Worm (Caenorhabditis elegans): ENCODE data around the gene tag-325.
"Not testable (repeated sequence)": the region's sequence is repeated elsewhere in the genome, so short reads cannot be mapped to it uniquely, and the experiment has no call there.

tag-325 gene

ce11 chrIII:4766842-4767241 is 29.8 kb upstream of the tag-325 start:
- TF ChIP-seq sea-1 (GFP tag; conservative IDR thresholded peaks at IDR 0.05) (no peak), ets-7 (tag; optimal IDR thresholded peaks at IDR 0.05) (no peak), hmg-4 (GFP tag; optimal IDR thresholded peaks at IDR 0.05) (no peak), ceh-13 (GFP tag; optimal IDR thresholded peaks at IDR 0.05) (no peak), pes-1 (GFP tag; IDR thresholded peaks at IDR 0.05) (no peak), flt-1 (GFP tag; IDR thresholded peaks at IDR 0.05) (no peak), tra-4 (tag; optimal IDR thresholded peaks at IDR 0.05) (no peak), B0310.2 (tag; optimal IDR thresholded peaks at IDR 0.05) (no peak), tbx-37 (GFP tag; conservative IDR thresholded peaks at IDR 0.05) (no peak)

DNA sequence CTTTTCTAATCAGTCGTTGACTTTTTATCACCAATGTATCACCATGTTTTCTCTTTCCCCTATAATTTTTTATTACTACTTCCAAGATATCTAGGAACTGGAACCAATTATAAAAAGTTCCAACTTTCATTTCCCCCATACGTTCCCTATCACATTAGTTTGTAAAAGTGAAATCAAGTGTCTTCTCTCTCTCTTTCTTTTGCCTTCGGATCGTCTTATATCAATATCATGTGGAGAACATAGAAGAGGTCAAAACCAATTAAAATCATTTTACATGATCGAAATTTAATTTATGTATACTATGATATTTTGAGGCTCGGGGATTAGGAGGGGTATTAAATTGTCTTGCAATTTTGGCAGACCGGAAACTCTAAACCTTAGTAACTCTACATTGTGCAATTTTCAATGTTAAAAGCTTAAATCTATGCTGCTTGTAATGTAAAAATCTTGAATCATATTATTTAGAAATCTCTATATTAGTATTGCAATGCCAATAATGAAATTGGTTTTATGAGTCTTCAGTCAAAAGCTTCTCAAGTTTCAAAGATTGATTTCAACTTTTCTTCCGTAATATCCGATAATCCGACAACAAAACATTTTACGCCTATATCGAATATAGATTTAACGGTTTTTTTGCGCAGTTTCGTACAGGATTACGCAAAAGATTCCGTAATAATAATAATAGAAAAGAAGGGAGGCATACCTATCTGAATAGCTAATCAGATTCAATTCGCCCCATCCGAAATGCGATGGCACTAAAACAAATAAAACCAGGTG is 28.6 kb upstream of the tag-325 start:
- TF ChIP-seq hmg-4 (GFP tag; optimal IDR thresholded peaks at IDR 0.05) (no peak), hmbx-1 (tag; optimal IDR thresholded peaks at IDR 0.05) (no peak), tra-4 (tag; optimal IDR thresholded peaks at IDR 0.05) (no peak), F13C5.2 (tag; optimal IDR thresholded peaks at IDR 0.05) (no peak)

DNA sequence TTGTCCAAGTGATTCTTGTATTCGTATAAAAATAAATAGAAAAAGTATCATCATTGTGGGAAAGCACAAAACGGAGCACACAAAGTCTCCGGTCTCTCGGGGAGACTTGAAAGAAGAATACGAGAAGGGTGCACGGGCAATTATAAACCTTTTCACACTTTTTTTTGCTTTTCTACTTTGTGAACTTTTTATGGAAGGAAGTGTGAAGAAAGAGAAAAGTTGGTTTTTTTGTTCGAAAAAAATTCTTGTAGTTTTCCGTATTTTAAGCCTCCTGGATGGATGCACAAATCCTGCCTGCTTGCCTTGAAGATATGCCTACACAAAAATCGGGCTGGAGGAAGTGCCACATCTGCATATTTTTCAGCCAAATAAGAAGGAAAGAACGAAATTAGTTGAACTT is 18.6 kb upstream of the tag-325 start, which contains the start of gene B0393.7:
B0393.7 (minus strand) TSS at position 101 of the 400 bp plus-strand sequence.
- TF ChIP-seq hmbx-1 (tag; optimal IDR thresholded peaks at IDR 0.05), result no peak
- no peak for TF ChIP-seq ets-7 (tag; optimal IDR thresholded peaks at IDR 0.05)
- TF ChIP-seq flt-1 (GFP tag; IDR thresholded peaks at IDR 0.05), result no peak
- TF ChIP-seq F13C5.2 (tag; optimal IDR thresholded peaks at IDR 0.05), result no peak
- no peak for TF ChIP-seq ama-1 (optimal IDR thresholded peaks at IDR 0.05)
- TF ChIP-seq scrt-1 (GFP tag; IDR thresholded peaks at IDR 0.05), result no peak
- no peak for TF ChIP-seq sea-1 (GFP tag; conservative IDR thresholded peaks at IDR 0.05)

DNA sequence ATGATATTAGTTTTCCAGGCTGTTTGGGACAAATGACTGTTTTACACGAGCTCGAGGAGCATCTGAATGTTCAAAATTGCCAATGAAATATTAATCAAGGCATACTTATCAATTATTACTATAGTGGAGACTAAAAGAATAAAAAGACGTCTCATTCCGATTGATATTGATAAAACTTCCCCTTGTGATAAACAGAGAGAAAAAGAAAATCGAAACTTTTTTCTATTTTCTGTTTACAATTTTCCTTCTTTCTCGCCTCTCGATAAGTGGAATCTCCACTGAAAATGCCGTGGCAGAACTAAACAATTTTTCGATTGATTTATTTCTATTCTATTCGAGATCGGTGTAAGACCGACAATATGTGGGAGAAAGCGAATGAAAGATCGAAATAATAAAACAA is 16.8 kb upstream of the tag-325 start, which contains the start of gene B0393.9:
B0393.9 (minus strand) TSS at position 303 of the 400 bp plus-strand sequence.
- TF ChIP-seq aly-1 (tag; optimal IDR thresholded peaks at IDR 0.05) (no peak), F13C5.2 (tag; optimal IDR thresholded peaks at IDR 0.05) (no peak), scrt-1 (GFP tag; IDR thresholded peaks at IDR 0.05) (no peak), hnd-1 (tag; optimal IDR thresholded peaks at IDR 0.05) (no peak), hmg-4 (GFP tag; optimal IDR thresholded peaks at IDR 0.05) (no peak), flt-1 (GFP tag; IDR thresholded peaks at IDR 0.05) (no peak), ceh-13 (GFP tag; optimal IDR thresholded peaks at IDR 0.05) (no peak), ets-7 (tag; optimal IDR thresholded peaks at IDR 0.05) (no peak), sea-1 (GFP tag; conservative IDR thresholded peaks at IDR 0.05) (no peak), hmbx-1 (tag; optimal IDR thresholded peaks at IDR 0.05) (no peak), B0310.2 (tag; optimal IDR thresholded peaks at IDR 0.05) (no peak)

DNA sequence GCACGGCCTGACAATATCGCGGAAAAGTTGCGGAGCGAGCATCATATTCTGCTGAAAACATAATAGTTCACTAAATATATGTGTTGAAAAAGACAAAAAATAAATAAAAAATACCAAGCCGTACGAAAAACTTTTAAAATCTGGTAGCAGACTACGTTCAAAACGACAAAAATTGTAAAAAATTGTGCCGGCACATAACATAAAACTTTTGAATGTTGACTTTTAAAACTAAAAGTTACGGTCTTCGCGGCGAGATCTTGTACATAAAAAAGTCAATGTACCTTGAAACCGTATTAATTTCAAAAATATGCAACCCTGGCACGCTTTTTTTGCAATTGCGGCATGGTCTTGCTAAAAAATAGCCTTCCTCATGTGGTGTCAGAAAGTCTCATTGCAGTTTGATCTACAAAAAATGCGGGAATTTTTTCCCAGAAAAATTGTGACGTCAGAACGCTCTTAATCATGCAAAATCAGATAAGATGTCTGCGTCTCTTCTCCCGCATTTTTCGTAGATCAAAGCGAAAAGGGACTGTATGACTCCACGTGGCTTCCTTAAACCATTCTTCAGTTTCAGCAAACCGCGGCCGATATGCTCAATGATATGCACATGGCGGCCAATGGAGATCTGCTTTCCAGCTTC is 14.6 kb upstream of the tag-325 start, which contains the start of the genes gex-5 and C38D4.10:
gex-5 (minus strand) TSS at position 51 of the 640 bp plus-strand sequence.
C38D4.10 (plus strand) TSS at position 590 of the 640 bp plus-strand sequence.
- not testable (repeated sequence) for TF ChIP-seq aly-1 (tag; optimal IDR thresholded peaks at IDR 0.05); ama-1 (optimal IDR thresholded peaks at IDR 0.05); flt-1 (GFP tag; IDR thresholded peaks at IDR 0.05)

DNA sequence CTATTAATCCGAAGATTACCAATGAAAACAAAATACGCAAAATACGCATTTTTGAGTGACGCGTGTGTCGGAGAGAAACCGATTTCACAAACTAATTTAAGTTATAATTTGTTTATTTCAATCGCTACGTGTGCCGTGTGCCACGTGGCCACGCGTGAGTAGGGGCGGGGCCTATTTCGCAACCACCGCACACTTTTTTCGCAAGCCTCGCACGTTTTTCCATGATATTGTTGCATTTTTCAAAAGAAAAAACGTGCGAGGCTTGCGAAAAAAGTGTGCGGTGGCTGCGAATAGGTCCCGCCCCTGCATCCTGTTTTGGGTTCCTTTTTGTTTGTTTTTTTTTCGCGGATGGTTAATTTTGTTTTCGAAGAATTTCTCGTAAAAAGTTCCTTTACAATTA is 11.5 kb upstream of the tag-325 start, which contains the start of gene enu-3.2:
enu-3.2 (minus strand) TSS at position 105 of the 400 bp plus-strand sequence.
- TF ChIP-seq ceh-13 (GFP tag; optimal IDR thresholded peaks at IDR 0.05); ets-7 (tag; optimal IDR thresholded peaks at IDR 0.05); F13C5.2 (tag; optimal IDR thresholded peaks at IDR 0.05): not testable (repeated sequence)

DNA sequence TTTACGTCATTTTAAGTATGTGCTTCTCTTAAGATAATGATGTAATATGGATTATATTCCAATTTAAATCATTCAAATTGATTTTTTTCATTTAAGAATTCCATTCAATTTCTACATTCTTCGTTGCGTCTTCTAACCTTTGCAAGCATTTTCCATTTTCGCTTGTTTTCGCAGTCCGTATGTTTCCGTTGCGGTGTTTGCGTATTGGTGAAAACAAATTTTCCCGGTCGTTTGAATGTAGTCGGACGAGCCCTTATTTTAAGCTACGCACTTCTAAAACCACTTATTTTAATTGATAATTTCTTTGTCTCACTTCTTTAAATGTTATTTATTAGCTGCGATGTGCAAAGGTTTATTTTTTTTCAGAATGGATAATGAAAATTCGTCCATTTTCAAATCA is 10.9 kb upstream of the tag-325 start, which contains the start of gene mel-28:
mel-28 (plus strand) TSS at position 367 of the 400 bp plus-strand sequence.
- TF ChIP-seq hmbx-1 (tag; optimal IDR thresholded peaks at IDR 0.05), result no peak
- no peak for TF ChIP-seq F13C5.2 (tag; optimal IDR thresholded peaks at IDR 0.05)
- no peak for TF ChIP-seq tbx-11 (GFP tag; IDR thresholded peaks at IDR 0.05)
- TF ChIP-seq hnd-1 (tag; optimal IDR thresholded peaks at IDR 0.05), result no peak
- no peak for TF ChIP-seq aly-1 (tag; optimal IDR thresholded peaks at IDR 0.05)
- no peak for TF ChIP-seq pes-1 (GFP tag; IDR thresholded peaks at IDR 0.05)
- TF ChIP-seq ama-1 (optimal IDR thresholded peaks at IDR 0.05), result no peak
- TF ChIP-seq scrt-1 (GFP tag; IDR thresholded peaks at IDR 0.05), result no peak
- TF ChIP-seq B0310.2 (tag; optimal IDR thresholded peaks at IDR 0.05), result no peak
- TF ChIP-seq ceh-36 (tag; optimal IDR thresholded peaks at IDR 0.05), result no peak
- TF ChIP-seq hmg-4 (GFP tag; optimal IDR thresholded peaks at IDR 0.05), result no peak
- no peak for TF ChIP-seq ceh-13 (GFP tag; optimal IDR thresholded peaks at IDR 0.05)
- TF ChIP-seq flt-1 (GFP tag; IDR thresholded peaks at IDR 0.05), result no peak
- TF ChIP-seq sea-1 (GFP tag; conservative IDR thresholded peaks at IDR 0.05), result no peak
- no peak for TF ChIP-seq tbx-37 (GFP tag; conservative IDR thresholded peaks at IDR 0.05)
- TF ChIP-seq tra-4 (tag; optimal IDR thresholded peaks at IDR 0.05), result no peak
- TF ChIP-seq ets-7 (tag; optimal IDR thresholded peaks at IDR 0.05), result no peak

DNA sequence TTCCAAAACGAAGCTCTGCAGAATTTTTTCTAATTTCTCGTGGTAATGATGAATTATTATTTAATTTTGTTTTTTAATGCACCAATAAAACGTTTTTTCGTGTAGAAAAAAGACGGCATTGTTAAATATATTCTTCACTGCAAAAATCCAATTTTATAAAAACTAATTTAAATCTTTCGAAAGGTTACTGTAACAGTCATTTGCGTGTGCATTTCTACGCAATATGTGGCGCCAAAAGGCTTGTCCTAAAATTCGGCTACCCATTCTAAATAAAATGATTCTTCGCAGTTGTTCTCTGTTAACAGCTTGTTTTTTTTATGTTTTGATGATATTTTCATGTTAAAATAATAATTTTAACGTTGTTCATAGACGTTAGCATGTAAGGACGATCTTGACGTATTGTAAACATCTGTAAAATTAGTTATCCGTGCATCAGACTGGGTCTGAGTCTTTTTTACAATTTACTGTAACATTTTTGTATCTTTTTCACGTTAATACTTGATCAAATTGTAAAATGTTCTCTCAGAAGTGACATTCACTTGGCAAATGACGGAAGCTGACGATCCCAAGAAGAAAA is 4.0 kb upstream of the tag-325 start, which contains the start of gene mip-1:
mip-1 (plus strand) TSS at position 527 of the 577 bp plus-strand sequence.
- TF ChIP-seq tra-4 (tag; optimal IDR thresholded peaks at IDR 0.05) (no peak), aly-1 (tag; optimal IDR thresholded peaks at IDR 0.05) (no peak), tbx-11 (GFP tag; IDR thresholded peaks at IDR 0.05) (no peak), ets-7 (tag; optimal IDR thresholded peaks at IDR 0.05) (no peak), ceh-36 (tag; optimal IDR thresholded peaks at IDR 0.05) (no peak), F13C5.2 (tag; optimal IDR thresholded peaks at IDR 0.05) (no peak), B0310.2 (tag; optimal IDR thresholded peaks at IDR 0.05) (no peak), scrt-1 (GFP tag; IDR thresholded peaks at IDR 0.05) (no peak), ceh-13 (GFP tag; optimal IDR thresholded peaks at IDR 0.05) (no peak), hnd-1 (tag; optimal IDR thresholded peaks at IDR 0.05) (no peak), pes-1 (GFP tag; IDR thresholded peaks at IDR 0.05) (no peak)

Data from whole organism, early embryonic.